Worm (Caenorhabditis elegans): ENCODE measurements around the gene fmo-5.

Gene fmo-5

DNA sequence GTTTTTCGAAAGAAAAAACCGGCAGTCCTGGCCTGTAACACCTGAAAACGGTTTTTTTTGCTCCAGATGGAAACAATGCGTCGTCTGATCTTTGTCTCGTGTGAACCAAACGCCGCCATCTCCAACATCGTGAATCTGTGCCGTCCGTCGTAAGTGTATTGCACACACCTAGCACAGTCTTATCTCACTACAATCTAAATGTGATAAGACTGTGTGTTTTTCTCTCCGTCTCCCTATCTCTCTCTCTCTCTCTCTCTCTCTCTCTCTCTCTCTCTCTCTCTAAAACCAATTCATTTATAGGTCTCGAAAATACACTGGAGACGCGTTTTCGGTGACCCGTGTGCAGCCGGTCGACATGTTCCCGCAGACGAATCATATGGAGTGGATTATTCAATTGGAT is 7.1 kb upstream of the fmo-5 start (continued):
- TF ChIP-seq dpl-1 (GFP tag; optimal IDR thresholded peaks at IDR 0.05) (peak in 1 of 3 experiments; percentile 29), lin-35 (GFP tag; optimal IDR thresholded peaks at IDR 0.05) (peak; percentile 39 to 69), jun-1 (tag; optimal IDR thresholded peaks at IDR 0.05) (no peak), zag-1 (tag; optimal IDR thresholded peaks at IDR 0.05) (no peak), snu-23 (GFP tag; optimal IDR thresholded peaks at IDR 0.05) (peak; percentile 27), elt-2 (tag; optimal IDR thresholded peaks at IDR 0.05) (peak; percentile 76), lir-3 (tag; optimal IDR thresholded peaks at IDR 0.05; ENCODE audit: poor library complexity) (no peak), pax-3 (tag; optimal IDR thresholded peaks at IDR 0.05) (no peak), aha-1 (tag; optimal IDR thresholded peaks at IDR 0.05) (no peak), efl-1 (optimal IDR thresholded peaks at IDR 0.05) (peak in 1 of 2 experiments; percentile 2), efl-1 (GFP tag; optimal IDR thresholded peaks at IDR 0.05 in 1 of 2) (peak in 1 of 2 experiments; percentile 89), mep-1 (tag; optimal IDR thresholded peaks at IDR 0.05) (no peak), nhr-20 (tag; optimal IDR thresholded peaks at IDR 0.05) (peak; percentile 52), ceh-82 (tag; optimal IDR thresholded peaks at IDR 0.05) (no peak), efl-3 (GFP tag; optimal IDR thresholded peaks at IDR 0.05) (no peak), grh-1 (GFP tag; IDR thresholded peaks at IDR 0.05) (no peak), ceh-63 (GFP tag; optimal IDR thresholded peaks at IDR 0.05) (no peak)

DNA sequence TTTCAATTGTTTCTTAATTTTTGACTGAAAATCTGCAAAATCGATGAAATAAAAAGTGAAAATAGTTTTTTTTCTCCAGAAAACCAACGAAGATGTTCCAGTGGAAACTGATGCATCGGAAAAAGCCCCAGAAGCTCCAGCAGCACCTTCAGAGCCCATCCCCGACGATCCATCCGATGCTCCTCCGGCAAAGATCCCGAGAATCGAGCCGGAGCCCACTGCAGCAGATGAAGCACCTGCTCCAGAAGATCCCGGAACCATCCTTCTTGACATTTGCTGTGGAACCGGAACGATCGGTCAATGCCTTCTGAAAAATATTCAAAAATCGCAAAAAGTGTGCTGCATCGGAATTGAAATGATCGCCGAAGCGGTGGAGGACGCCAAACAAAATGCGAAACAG is 5.2 kb upstream of the fmo-5 start:
- no peak for TF ChIP-seq efl-1 (optimal IDR thresholded peaks at IDR 0.05)
- TF ChIP-seq efl-1 (GFP tag; optimal IDR thresholded peaks at IDR 0.05 in 1 of 2) = peak in 1 of 2 experiments; percentile 17
- TF ChIP-seq vab-15 (tag; optimal IDR thresholded peaks at IDR 0.05) = no peak
- TF ChIP-seq ets-5 (GFP tag; IDR thresholded peaks at IDR 0.05) = 0 out of 2 replicates have a peak, but pooled peaks have one; percentile 39
- no peak for TF ChIP-seq nhr-71 (tag; optimal IDR thresholded peaks at IDR 0.05)
- TF ChIP-seq elt-2 (tag; optimal IDR thresholded peaks at IDR 0.05) = no peak

DNA sequence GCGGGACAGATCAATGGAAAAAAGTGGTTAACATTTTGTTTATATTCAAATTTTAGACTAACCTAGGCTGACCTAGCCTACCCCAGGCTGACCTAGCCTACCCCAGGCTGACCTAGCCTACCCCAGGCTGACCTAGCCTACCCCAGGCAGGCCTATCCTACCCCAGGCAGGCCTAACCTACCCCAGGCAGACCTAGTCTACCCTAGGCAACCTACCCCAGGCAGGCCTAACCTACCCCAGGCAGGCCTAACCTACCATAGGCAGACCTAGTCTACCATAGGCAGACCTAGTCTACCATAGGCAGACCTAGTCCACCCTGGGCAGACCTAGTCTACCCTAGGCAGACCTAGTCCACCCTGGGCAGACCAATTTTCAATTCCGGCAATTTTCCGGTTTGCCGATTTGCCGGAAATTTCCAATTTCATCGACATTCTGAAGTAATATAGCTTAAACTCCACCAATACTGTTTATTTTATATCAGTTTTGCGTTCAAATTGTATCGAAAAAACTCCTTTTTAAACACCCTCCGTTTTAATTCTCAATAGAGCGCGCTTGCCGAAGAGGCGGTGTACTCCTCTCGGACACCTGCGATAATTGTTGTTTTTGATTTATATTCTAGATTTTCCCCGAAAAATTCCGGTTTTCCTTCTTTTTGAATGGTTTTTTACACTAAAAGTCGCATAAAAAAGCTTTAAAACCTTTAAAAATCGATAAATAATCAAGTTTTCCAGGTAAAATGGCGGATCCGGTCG is 943 bp upstream of the fmo-5 start, which contains the start of gene trm-2A:
trm-2A (plus strand) TSS at position 732 of the 752 bp plus-strand sequence.
- TF ChIP-seq mep-1 (tag; optimal IDR thresholded peaks at IDR 0.05) = peak; percentile 87
- peak; percentile 85 for TF ChIP-seq nhr-90 (tag; optimal IDR thresholded peaks at IDR 0.05; ENCODE audit: poor library complexity)
- peak; percentile 53 for TF ChIP-seq sox-4 (tag; optimal IDR thresholded peaks at IDR 0.05)
- TF ChIP-seq ama-1 (optimal IDR thresholded peaks at IDR 0.05) = peak; percentile 14
- peak; percentile 57 for TF ChIP-seq fos-1 (tag; optimal IDR thresholded peaks at IDR 0.05)
- TF ChIP-seq lin-15B (tag; optimal IDR thresholded peaks at IDR 0.05) = peak; percentile 75
- TF ChIP-seq dpl-1 (GFP tag; optimal IDR thresholded peaks at IDR 0.05) = peak; percentile 89 to 98 (median 98)
- no peak for TF ChIP-seq efl-3 (GFP tag; optimal IDR thresholded peaks at IDR 0.05)
- TF ChIP-seq ceh-82 (tag; optimal IDR thresholded peaks at IDR 0.05) = peak; percentile 86 to 91 (median 87)
- peak; percentile 64 for TF ChIP-seq isw-1 (GFP tag; IDR thresholded peaks at IDR 0.05)
- TF ChIP-seq elt-2 (tag; optimal IDR thresholded peaks at IDR 0.05) = peak; percentile 27
- no peak for TF ChIP-seq C04F5.9 (tag; optimal IDR thresholded peaks at IDR 0.05)
- TF ChIP-seq C16A3.4 (tag; optimal IDR thresholded peaks at IDR 0.05) = peak; percentile 86
- peak; percentile 89 for TF ChIP-seq nhr-71 (tag; optimal IDR thresholded peaks at IDR 0.05)
- TF ChIP-seq nhr-28 (tag; optimal IDR thresholded peaks at IDR 0.05) = no peak
- TF ChIP-seq nhr-76 (tag; optimal IDR thresholded peaks at IDR 0.05) = no peak
- peak; percentile 50 for TF ChIP-seq F16B12.6 (tag; optimal IDR thresholded peaks at IDR 0.05)
- TF ChIP-seq ceh-90 (tag; optimal IDR thresholded peaks at IDR 0.05) = peak; percentile 33
- peak; percentile 11 for TF ChIP-seq snpc-4 (tag; optimal IDR thresholded peaks at IDR 0.05)
- TF ChIP-seq egl-13 (tag; optimal IDR thresholded peaks at IDR 0.05) = peak; percentile 38
- peak; percentile 89 to 98 for TF ChIP-seq efl-1 (optimal IDR thresholded peaks at IDR 0.05)
- TF ChIP-seq efl-1 (GFP tag; optimal IDR thresholded peaks at IDR 0.05 in 1 of 2) = peak; percentile 98 to 100
- no peak for TF ChIP-seq hpl-2 (GFP tag; optimal IDR thresholded peaks at IDR 0.05)
- peak; percentile 79 for TF ChIP-seq dsc-1 (tag; optimal IDR thresholded peaks at IDR 0.05)
- TF ChIP-seq tbx-2 (tag; optimal IDR thresholded peaks at IDR 0.05) = peak; percentile 83
- no peak for TF ChIP-seq ces-1 (GFP tag; optimal IDR thresholded peaks at IDR 0.05)
- TF ChIP-seq grh-1 (GFP tag; IDR thresholded peaks at IDR 0.05) = peak; percentile 81
- TF ChIP-seq mdl-1 (tag; optimal IDR thresholded peaks at IDR 0.05) = peak in 1 of 2 experiments; percentile 63
- peak; percentile 83 to 88 for TF ChIP-seq lsy-2 (tag; optimal IDR thresholded peaks at IDR 0.05)
- no peak for TF ChIP-seq unc-98 (GFP tag; IDR thresholded peaks at IDR 0.05)
- peak; percentile 51; the same call in 1 of the 2 replicates for TF ChIP-seq mab-9 (GFP tag; IDR thresholded peaks at IDR 0.05)
- peak; percentile 83 for TF ChIP-seq swsn-7 (tag; optimal IDR thresholded peaks at IDR 0.05)
- TF ChIP-seq nhr-77 (tag; optimal IDR thresholded peaks at IDR 0.05) = peak; percentile 68
- TF ChIP-seq hlh-17 (GFP tag; optimal IDR thresholded peaks at IDR 0.05; ENCODE audit: borderline replicate concordance) = no peak
- no peak for TF ChIP-seq zag-1 (tag; optimal IDR thresholded peaks at IDR 0.05)
- TF ChIP-seq sup-37 (GFP tag; optimal IDR thresholded peaks at IDR 0.05) = peak; percentile 6

Measured in whole organism, L1 larva.